Worm (Caenorhabditis elegans) whole organism, L4/young adult: Measurements from ENCODE around the gene kin-15.

Experiments
- W03F9.2 ChIP-seq: fragments of 150-350 bp; optimal IDR thresholded peaks from 2 replicates; lab custom pipeline; 2014; ENCODE audit warnings: missing biosample characterization, missing genetic modification characterization
- dao-5 ChIP-seq: sonication (generic microtip); optimal IDR thresholded peaks from 2 replicates; lab custom pipeline; 2016; ENCODE audit warnings: missing genotype, missing genetic modification characterization, moderate library complexity, missing compliant biosample characterization

DNA sequence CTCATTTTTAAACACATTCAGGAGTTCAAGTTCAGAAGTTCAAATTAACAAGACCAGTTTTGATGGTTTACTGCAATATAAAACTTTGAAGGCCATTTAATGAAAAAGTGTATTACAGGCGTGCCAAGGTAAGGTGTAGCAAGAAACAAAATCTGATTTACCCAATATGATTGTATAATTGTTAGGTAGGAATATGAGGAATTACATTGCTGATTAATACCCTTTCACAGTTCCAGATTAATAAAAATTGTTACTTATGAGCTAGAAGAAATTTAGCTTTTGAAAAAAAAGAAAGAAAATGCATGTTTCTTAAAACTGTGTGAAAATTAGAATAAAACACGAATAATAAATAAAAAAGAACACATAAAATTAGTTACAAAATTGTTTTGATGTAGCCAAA is at the start of gene kin-15:
- TF ChIP-seq dao-5 (no peak), W03F9.2 (tag; lab: Kevin White, UChicago) (no peak)
